Fruit fly (Drosophila melanogaster): ENCODE data around the gene Cp15.

DNA sequence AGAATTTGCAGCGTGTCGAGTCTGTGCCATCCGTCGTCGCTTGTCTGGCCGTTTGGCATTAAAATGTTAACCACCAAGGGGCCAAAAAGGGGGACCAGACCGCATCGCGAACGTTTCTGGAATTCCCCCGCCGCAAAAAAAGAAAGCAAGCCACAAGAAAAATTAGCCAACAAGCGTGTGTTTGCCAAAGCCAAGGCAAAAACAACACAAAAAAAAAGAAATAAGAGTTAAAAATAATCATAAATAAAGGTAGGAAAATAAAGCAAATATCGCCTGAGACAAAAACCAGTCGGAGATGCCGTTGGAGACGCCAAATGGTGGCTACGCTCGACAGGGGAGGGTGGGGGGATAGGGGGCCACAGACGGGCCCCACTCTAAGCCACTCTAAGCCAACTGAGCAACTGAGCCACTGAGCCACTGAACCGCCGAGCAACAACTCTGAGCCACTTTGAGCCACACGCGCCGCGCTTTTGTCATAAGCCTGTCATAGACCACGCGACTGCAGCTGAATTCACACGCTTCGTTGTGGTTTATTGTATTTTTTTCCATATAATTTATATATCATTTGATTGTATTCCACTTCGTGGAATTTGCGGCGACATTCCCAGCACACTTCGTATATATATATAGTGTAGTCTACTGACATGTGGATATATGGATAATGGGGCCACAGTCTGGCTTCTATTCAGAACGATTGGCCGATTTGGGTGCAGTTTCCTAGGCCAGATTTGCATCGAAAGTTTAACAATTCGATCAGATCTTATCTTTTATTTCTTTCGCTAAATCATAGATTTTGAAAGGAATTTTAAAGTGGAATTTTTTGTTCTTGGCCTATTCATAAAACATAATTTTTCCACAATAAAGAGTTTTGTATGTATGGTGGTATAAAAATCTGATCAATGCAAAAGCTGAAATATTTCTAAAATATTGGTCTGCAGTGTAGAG is 34.5 kb upstream of the Cp15 start:
- TF ChIP-seq pzg (GFP tag; optimal IDR thresholded peaks at IDR 0.05) (no peak), unc-4 (GFP tag; IDR thresholded peaks at IDR 0.05; ENCODE audit: partially characterized antibody) (no peak), nmo (GFP tag; optimal IDR thresholded peaks at IDR 0.05) (no peak), ranshi (GFP tag; IDR thresholded peaks at IDR 0.05) (no peak)

Measured in whole organism, embryonic.